Worm (Caenorhabditis elegans) whole organism, L2 larva: ENCODE results near the gene drl-1.

Source experiments
- C34F6.9 ChIP-seq: fragments of 150-350 bp; optimal IDR thresholded peaks from 2 replicates; lab custom pipeline; 2014; ENCODE audit warnings: missing biosample characterization, missing genetic modification characterization
- F13H6.1 ChIP-seq: sonication (generic microtip); optimal IDR thresholded peaks from 2 replicates; lab custom pipeline; 2016; ENCODE audit warnings: missing genetic modification characterization, missing compliant biosample characterization
- R02D3.7 ChIP-seq: fragments of 150-350 bp; optimal IDR thresholded peaks from 2 replicates; lab custom pipeline; 2014; ENCODE audit warnings: missing biosample characterization, missing genetic modification characterization
- Y55F3AM.14 ChIP-seq: fragments of 200-800 bp; sonication (Bioruptor generic); optimal IDR thresholded peaks from 2 replicates; lab custom pipeline; 2018; ENCODE audit warnings: mild to moderate bottlenecking, missing genetic modification characterization, missing compliant biosample characterization
- ZK546.5 ChIP-seq: sonication (generic microtip); optimal IDR thresholded peaks from 2 replicates; lab custom pipeline; 2017; ENCODE audit warnings: missing biosample characterization, missing genetic modification characterization
- aly-2 ChIP-seq: fragments of 150-350 bp; optimal IDR thresholded peaks from 2 replicates; lab custom pipeline; 2014; ENCODE audit warnings: missing biosample characterization, missing genetic modification characterization
- ama-1 ChIP-seq: fragments of 150-350 bp; optimal IDR thresholded peaks from 2 replicates; lab custom pipeline; 2018; ENCODE audit warnings: inconsistent platforms
- blmp-1 ChIP-seq: sonication (generic microtip); optimal IDR thresholded peaks from 2 replicates; lab custom pipeline; 2017; ENCODE audit warnings: missing genetic modification characterization, mild to moderate bottlenecking, missing compliant biosample characterization, antibody characterized with exemption, moderate library complexity; ENCODE audit not compliant: insufficient read depth
- crh-2 ChIP-seq: sonication (generic microtip); optimal IDR thresholded peaks from 2 replicates; lab custom pipeline; 2017; ENCODE audit warnings: missing biosample characterization, missing genetic modification characterization
- dmd-4 ChIP-seq: sonication (generic microtip); optimal IDR thresholded peaks from 2 replicates; lab custom pipeline; 2017; ENCODE audit warnings: missing biosample characterization, missing genetic modification characterization
- egl-27 ChIP-seq: sonication (generic microtip); optimal IDR thresholded peaks from 3 replicates; lab custom pipeline; 2017; ENCODE audit warnings: missing biosample characterization, missing genetic modification reagents, missing genetic modification characterization
- elt-1 ChIP-seq: fragments of 150-350 bp; optimal IDR thresholded peaks from 2 replicates; lab custom pipeline; 2014; ENCODE audit warnings: missing biosample characterization, missing genetic modification characterization
- elt-3 ChIP-seq: sonication (generic microtip); optimal IDR thresholded peaks from 2 replicates; lab custom pipeline; 2017; ENCODE audit warnings: missing biosample characterization, missing genetic modification characterization
- fos-1 ChIP-seq: fragments of 150-350 bp; optimal IDR thresholded peaks from 2 replicates; lab custom pipeline; 2014; ENCODE audit warnings: missing biosample characterization, missing genetic modification characterization
- gmeb-1 ChIP-seq: fragments of 150-350 bp; optimal IDR thresholded peaks from 2 replicates; lab custom pipeline; 2014; ENCODE audit warnings: missing biosample characterization, missing genetic modification characterization
- lin-11 ChIP-seq: fragments of 150-350 bp; sonication (generic microtip); optimal IDR thresholded peaks from 2 replicates; lab custom pipeline; 2014; ENCODE audit warnings: missing biosample characterization, missing genetic modification characterization, inconsistent platforms, mixed read lengths
- lin-13 ChIP-seq: fragments of 150-350 bp; optimal IDR thresholded peaks from 2 replicates; lab custom pipeline; 2014; ENCODE audit warnings: missing biosample characterization, missing genetic modification reagents, missing genetic modification characterization
- lin-39 ChIP-seq: fragments of 150-350 bp; optimal IDR thresholded peaks from 2 replicates; lab custom pipeline; 2014; ENCODE audit warnings: missing biosample characterization, missing genetic modification reagents, missing genetic modification characterization
- lsy-2 ChIP-seq, 2 experiments: fragments of 150-350 bp in 1 of 2; sonication (generic microtip) in 1 of 2; optimal IDR thresholded peaks; 2 replicates each; lab custom pipeline; 2014 to 2017; ENCODE audit warnings: missing biosample characterization in 2 of 2, missing genetic modification characterization in 2 of 2
- mbf-1 ChIP-seq: sonication (generic microtip); optimal IDR thresholded peaks from 2 replicates; lab custom pipeline; 2017; ENCODE audit warnings: missing biosample characterization, missing genetic modification characterization
- mdl-1 ChIP-seq, 2 experiments: fragments of 150-350 bp in 1 of 2; sonication (generic microtip) in 1 of 2; optimal IDR thresholded peaks; 2 replicates each; lab custom pipeline; 2017; ENCODE audit warnings: missing biosample characterization in 2 of 2, missing genetic modification characterization in 2 of 2
- nhr-10 ChIP-seq: sonication (generic microtip); optimal IDR thresholded peaks from 2 replicates; lab custom pipeline; 2017; ENCODE audit warnings: missing biosample characterization, missing genetic modification characterization
- nhr-11 ChIP-seq: fragments of 150-350 bp; optimal IDR thresholded peaks from 2 replicates; lab custom pipeline; 2014; ENCODE audit warnings: missing biosample characterization, missing genetic modification characterization
- nhr-129 ChIP-seq: fragments of 150-350 bp; optimal IDR thresholded peaks from 2 replicates; lab custom pipeline; 2014; ENCODE audit warnings: missing biosample characterization, missing genetic modification characterization
- nhr-21 ChIP-seq: fragments of 150-350 bp; optimal IDR thresholded peaks from 2 replicates; lab custom pipeline; 2014; ENCODE audit warnings: missing biosample characterization, missing genetic modification characterization
- nhr-25 ChIP-seq: fragments of 150-350 bp; sonication (generic microtip); optimal IDR thresholded peaks from 3 replicates; lab custom pipeline; 2014; ENCODE audit warnings: missing biosample characterization, missing genetic modification characterization
- nhr-6 ChIP-seq: fragments of 150-350 bp; optimal IDR thresholded peaks from 2 replicates; lab custom pipeline; 2014; ENCODE audit warnings: missing biosample characterization, missing genetic modification characterization
- nhr-77 ChIP-seq: fragments of 150-350 bp; optimal IDR thresholded peaks from 2 replicates; lab custom pipeline; 2014; ENCODE audit warnings: missing biosample characterization, missing genetic modification characterization
- peb-1 ChIP-seq: fragments of 150-350 bp; optimal IDR thresholded peaks from 2 replicates; lab custom pipeline; 2014; ENCODE audit warnings: missing biosample characterization, missing genetic modification characterization
- sem-4 ChIP-seq: fragments of 150-350 bp; optimal IDR thresholded peaks from 2 replicates; lab custom pipeline; 2014; ENCODE audit warnings: missing biosample characterization, missing genetic modification reagents, missing genetic modification characterization
- skn-1 ChIP-seq: sonication (generic microtip); optimal IDR thresholded peaks from 2 replicates; lab custom pipeline; 2017; ENCODE audit warnings: missing biosample characterization, missing genetic modification characterization
- sma-3 ChIP-seq: sonication (generic microtip); optimal IDR thresholded peaks from 2 replicates; lab custom pipeline; 2016; ENCODE audit warnings: missing genetic modification reagents, missing genetic modification characterization, missing compliant biosample characterization
- sma-9 ChIP-seq, 2 experiments: fragments of 150-350 bp in 1 of 2; sonication (generic microtip) in 1 of 2; optimal IDR thresholded peaks; 2 replicates each; lab custom pipeline; 2014 to 2016; ENCODE audit warnings: missing genetic modification characterization in 2 of 2, mild to moderate bottlenecking in 1 of 2, missing biosample characterization in 1 of 2, missing compliant biosample characterization in 1 of 2, missing genetic modification reagents in 1 of 2, moderate library complexity in 1 of 2
- snpc-4 ChIP-seq: fragments of 150-350 bp; optimal IDR thresholded peaks from 2 replicates; lab custom pipeline; 2014; ENCODE audit warnings: missing biosample characterization, missing genetic modification characterization
- unc-55 ChIP-seq: fragments of 150-350 bp; sonication (generic microtip); optimal IDR thresholded peaks from 3 replicates; lab custom pipeline; 2014; ENCODE audit warnings: missing biosample characterization, missing genetic modification reagents, missing genetic modification characterization
- unc-62 ChIP-seq: fragments of 150-350 bp; optimal IDR thresholded peaks from 2 replicates; lab custom pipeline; 2014; ENCODE audit warnings: missing biosample characterization, missing genetic modification reagents, missing genetic modification characterization
- zag-1 ChIP-seq: fragments of 150-350 bp; optimal IDR thresholded peaks from 2 replicates; lab custom pipeline; 2014; ENCODE audit warnings: missing biosample characterization, missing genetic modification characterization
- ztf-1 ChIP-seq: fragments of 200-800 bp; sonication (Bioruptor generic); conservative IDR thresholded peaks from 2 replicates; pipeline ENCODE4 v1.3.6; 2022; ENCODE audit warnings: missing genetic modification characterization, missing compliant biosample characterization

drl-1 gene

DNA sequence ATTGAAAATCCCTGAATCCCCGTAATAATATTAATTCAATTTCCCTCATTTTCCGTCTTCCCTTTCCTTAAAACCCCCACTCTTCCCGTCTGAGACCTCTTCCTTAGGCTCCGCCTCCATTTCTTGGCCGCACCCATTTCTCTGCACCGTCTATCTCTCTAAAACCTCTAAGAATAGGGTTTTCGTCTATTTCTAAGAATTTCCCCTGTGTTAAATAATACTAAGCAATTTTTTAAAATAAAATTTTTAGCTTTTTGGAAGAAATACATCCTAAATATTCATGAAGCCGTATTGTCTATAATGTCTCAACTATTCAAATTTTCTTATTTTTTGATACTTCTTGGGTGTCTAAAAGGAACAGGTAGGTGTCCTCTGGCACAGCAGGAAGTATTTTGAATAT is 14.6 kb downstream of the drl-1 start, which contains the start of gene cdh-8:
Gene cdh-8, plus strand, starts transcription at position 301 of the 400 bp plus-strand sequence.
- no peak for TF ChIP-seq nhr-77 (tag; lab: Kevin White, UChicago)
- TF ChIP-seq unc-62 (GFP tag; lab: Kevin White, UChicago), result no peak
- TF ChIP-seq ama-1 (lab: Kevin White, UChicago), result no peak
- TF ChIP-seq nhr-6 (tag; lab: Kevin White, UChicago), result no peak
- no peak for TF ChIP-seq C34F6.9 (tag; lab: Kevin White, UChicago)
- no peak for TF ChIP-seq fos-1
- no peak for TF ChIP-seq sma-3 (GFP tag; lab: Kevin White, UChicago)
- no peak for TF ChIP-seq egl-27 (tag; lab: Kevin White, UChicago)
- TF ChIP-seq blmp-1 (tag; lab: Kevin White, UChicago), result no peak
- TF ChIP-seq Y55F3AM.14 (GFP tag; lab: Kevin White, UChicago), result no peak
- no peak for TF ChIP-seq mbf-1 (tag; lab: Kevin White, UChicago)
- no peak for TF ChIP-seq lin-11 (tag; lab: Kevin White, UChicago)
- no peak for TF ChIP-seq zag-1 (tag; lab: Kevin White, UChicago)
- no peak for TF ChIP-seq F13H6.1 (tag; lab: Kevin White, UChicago)
- TF ChIP-seq sem-4 (tag; lab: Kevin White, UChicago), result no peak

- TF ChIP-seq lin-39 (no peak), dmd-4 (tag; lab: Kevin White, UChicago) (no peak), lin-13 (GFP tag; lab: Kevin White, UChicago) (no peak), unc-55 (GFP tag; lab: Kevin White, UChicago) (no peak), snpc-4 (tag; lab: Kevin White, UChicago) (no peak), elt-3 (tag; lab: Kevin White, UChicago) (no peak), crh-2 (tag; lab: Kevin White, UChicago) (no peak), nhr-10 (tag; lab: Kevin White, UChicago) (no peak), unc-62 (GFP tag; lab: Kevin White, UChicago) (no peak), mdl-1 (tag; optimal IDR thresholded peaks at IDR 0.05; lab: Kevin White, UChicago) (no peak), Y55F3AM.14 (GFP tag; lab: Kevin White, UChicago) (no peak), nhr-21 (no peak), ama-1 (lab: Kevin White, UChicago) (no peak), elt-1 (tag; lab: Kevin White, UChicago) (no peak), lin-11 (tag; lab: Kevin White, UChicago) (no peak), peb-1 (no peak)
Observed at ce11 chrIV:343279-343678, 18.4 kb downstream of the drl-1 start.

DNA sequence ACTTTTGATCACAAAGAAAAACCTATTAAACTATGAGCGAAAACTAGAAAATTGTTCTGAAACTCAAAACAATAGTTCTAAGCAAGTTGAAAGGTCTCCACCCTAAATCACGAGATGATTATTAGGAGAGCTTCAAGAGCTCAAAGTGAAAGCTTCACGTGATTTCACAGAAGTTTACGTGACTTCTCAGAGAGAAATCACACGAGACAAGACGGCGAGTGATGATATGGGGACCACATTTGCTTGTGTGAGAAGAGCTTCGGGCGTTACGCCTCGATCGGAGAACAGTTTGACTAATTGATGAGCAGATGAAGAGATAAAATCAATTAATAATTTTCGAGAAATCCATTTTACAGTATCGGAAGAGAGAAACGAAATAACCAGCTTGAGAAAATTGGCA is 40.1 kb downstream of the drl-1 start:
- peak; percentile 37 for TF ChIP-seq nhr-129
- TF ChIP-seq skn-1 (tag; lab: Kevin White, UChicago), result no peak
- TF ChIP-seq ztf-1 (GFP tag; lab: Robert Waterston, UW), result no peak
- no peak for TF ChIP-seq R02D3.7
- peak; percentile 28 for TF ChIP-seq C34F6.9 (tag; lab: Kevin White, UChicago)
- TF ChIP-seq snpc-4 (tag; lab: Kevin White, UChicago), result no peak
- TF ChIP-seq nhr-11 (tag; lab: Kevin White, UChicago), result no peak

DNA sequence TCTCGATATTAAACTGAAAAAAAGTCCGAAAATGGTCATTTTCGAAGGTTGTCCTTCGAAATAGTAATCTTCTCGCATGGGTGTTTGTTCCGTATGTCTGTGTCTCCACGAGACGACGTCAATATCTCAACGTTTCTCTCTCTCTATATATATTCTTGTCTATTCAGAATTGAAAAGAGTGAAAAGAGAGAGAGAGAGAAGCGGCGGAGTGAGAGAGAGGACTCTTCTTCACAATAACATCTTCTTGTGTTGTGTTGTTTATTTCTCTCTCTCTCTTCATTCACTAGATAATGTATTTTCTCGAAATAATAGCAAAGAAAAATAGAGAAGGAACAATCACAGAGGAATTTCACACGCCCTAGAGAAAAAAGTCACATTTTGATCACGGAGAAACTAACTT is 41.5 kb downstream of the drl-1 start:
- TF ChIP-seq elt-1 (tag; lab: Kevin White, UChicago), result no peak
- TF ChIP-seq nhr-10 (tag; lab: Kevin White, UChicago), result no peak
- TF ChIP-seq gmeb-1 (tag; lab: Kevin White, UChicago), result no peak
- TF ChIP-seq sem-4 (tag; lab: Kevin White, UChicago), result no peak
- TF ChIP-seq R02D3.7, result no peak
- TF ChIP-seq nhr-6 (tag; lab: Kevin White, UChicago), result peak; percentile 1
- TF ChIP-seq sma-9 (GFP tag; optimal IDR thresholded peaks at IDR 0.05; lab: Kevin White, UChicago), result peak; percentile 42
- TF ChIP-seq sma-9 (tag; optimal IDR thresholded peaks at IDR 0.05; lab: Kevin White, UChicago), result no peak
- no peak for TF ChIP-seq dmd-4 (tag; lab: Kevin White, UChicago)
- no peak for TF ChIP-seq snpc-4 (tag; lab: Kevin White, UChicago)
- TF ChIP-seq unc-55 (GFP tag; lab: Kevin White, UChicago), result peak; percentile 77
- TF ChIP-seq lin-39, result no peak
- peak; percentile 11 for TF ChIP-seq fos-1
- peak; percentile 76 for TF ChIP-seq C34F6.9 (tag; lab: Kevin White, UChicago)
- no peak for TF ChIP-seq aly-2 (tag; lab: Kevin White, UChicago)
- no peak for TF ChIP-seq ama-1 (lab: Kevin White, UChicago)
- peak in 1 of 2 experiments; percentile 59 for TF ChIP-seq lsy-2 (tag; optimal IDR thresholded peaks at IDR 0.05; lab: Kevin White, UChicago)
- TF ChIP-seq blmp-1 (tag; lab: Kevin White, UChicago), result peak; percentile 57
- TF ChIP-seq nhr-129, result peak; percentile 67
- TF ChIP-seq nhr-25 (tag; lab: Kevin White, UChicago), result peak; percentile 63
- no peak for TF ChIP-seq mdl-1 (tag; optimal IDR thresholded peaks at IDR 0.05; lab: Kevin White, UChicago)
- peak; percentile 7 for TF ChIP-seq F13H6.1 (tag; lab: Kevin White, UChicago)
- peak; percentile 74 for TF ChIP-seq crh-2 (tag; lab: Kevin White, UChicago)
- no peak for TF ChIP-seq sma-3 (GFP tag; lab: Kevin White, UChicago)
- no peak for TF ChIP-seq Y55F3AM.14 (GFP tag; lab: Kevin White, UChicago)
- TF ChIP-seq ztf-1 (GFP tag; lab: Robert Waterston, UW), result no peak
- no peak for TF ChIP-seq ZK546.5 (tag; lab: Kevin White, UChicago)
